Worm (Caenorhabditis elegans): Measurements from ENCODE around the gene nlp-60.

ce11 chrIV:8631033-8631432 is 48.1 kb downstream of the nlp-60 start, which contains the start of gene dgk-4:
- no peak for TF ChIP-seq nhr-237 (tag; optimal IDR thresholded peaks at IDR 0.05)
- TF ChIP-seq R02D3.7 (tag; optimal IDR thresholded peaks at IDR 0.05): no peak
- TF ChIP-seq nhr-10 (tag; optimal IDR thresholded peaks at IDR 0.05): no peak
- no peak for TF ChIP-seq pha-4 (GFP tag; IDR thresholded peaks at IDR 0.05)
- TF ChIP-seq pha-4 (tag; optimal IDR thresholded peaks at IDR 0.05): no peak
- no peak for TF ChIP-seq lir-3 (tag; optimal IDR thresholded peaks at IDR 0.05)
- TF ChIP-seq fos-1 (tag; optimal IDR thresholded peaks at IDR 0.05): no peak
- no peak for TF ChIP-seq jun-1 (tag; optimal IDR thresholded peaks at IDR 0.05)
- no peak for TF ChIP-seq unc-39 (tag; optimal IDR thresholded peaks at IDR 0.05)
